Worm (Caenorhabditis elegans): ENCODE results near the gene lys-8.
A peak's percentile ranks its signal among the peaks of the same experiment; 100 is the strongest.

Gene lys-8

ce11 chrII:5603194-5603593 is 17.2 kb downstream of the lys-8 start, which contains the start of gene C17G10.6:
Gene C17G10.6 (minus strand): TSS chrII:5603294.
- TF ChIP-seq ceh-16 (tag; optimal IDR thresholded peaks at IDR 0.05) (no peak), nhr-23 (tag; optimal IDR thresholded peaks at IDR 0.05) (no peak), lsy-12 (tag; optimal IDR thresholded peaks at IDR 0.05) (no peak), ztf-4 (tag; optimal IDR thresholded peaks at IDR 0.05) (no peak), aly-2 (tag; optimal IDR thresholded peaks at IDR 0.05) (no peak), mdl-1 (tag; optimal IDR thresholded peaks at IDR 0.05) (no peak), ceh-82 (tag; optimal IDR thresholded peaks at IDR 0.05) (no peak), egl-27 (tag; optimal IDR thresholded peaks at IDR 0.05) (no peak), snpc-4 (tag; optimal IDR thresholded peaks at IDR 0.05) (no peak), unc-62 (GFP tag; optimal IDR thresholded peaks at IDR 0.05) (no peak), mml-1 (tag; optimal IDR thresholded peaks at IDR 0.05) (no peak), fkh-10 (GFP tag; optimal IDR thresholded peaks at IDR 0.05) (no peak), lin-39 (tag; optimal IDR thresholded peaks at IDR 0.05) (no peak), zag-1 (tag; optimal IDR thresholded peaks at IDR 0.05) (no peak), hmg-11 (tag; optimal IDR thresholded peaks at IDR 0.05) (no peak)

- TF ChIP-seq nhr-11 (tag; optimal IDR thresholded peaks at IDR 0.05) = no peak
- no peak for TF ChIP-seq zag-1 (tag; optimal IDR thresholded peaks at IDR 0.05)
- no peak for TF ChIP-seq aly-2 (tag; optimal IDR thresholded peaks at IDR 0.05)
- no peak for TF ChIP-seq ceh-9 (tag; optimal IDR thresholded peaks at IDR 0.05)
- TF ChIP-seq lin-15B (tag; optimal IDR thresholded peaks at IDR 0.05) = no peak
- no peak for TF ChIP-seq ama-1 (optimal IDR thresholded peaks at IDR 0.05)
- TF ChIP-seq ceh-82 (tag; optimal IDR thresholded peaks at IDR 0.05) = no peak
- no peak for TF ChIP-seq sea-2 (GFP tag; optimal IDR thresholded peaks at IDR 0.05)
- TF ChIP-seq nhr-25 (tag; optimal IDR thresholded peaks at IDR 0.05) = no peak
- TF ChIP-seq egl-5 (tag; optimal IDR thresholded peaks at IDR 0.05) = no peak
- TF ChIP-seq nhr-43 (tag; optimal IDR thresholded peaks at IDR 0.05; ENCODE audit: poor library complexity, severe bottlenecking) = no peak
- no peak for TF ChIP-seq ztf-4 (tag; optimal IDR thresholded peaks at IDR 0.05)
- no peak for TF ChIP-seq elt-1 (tag; optimal IDR thresholded peaks at IDR 0.05)
- no peak for TF ChIP-seq nhr-23 (tag; optimal IDR thresholded peaks at IDR 0.05)
- TF ChIP-seq nfya-1 (tag; optimal IDR thresholded peaks at IDR 0.05; ENCODE audit: insufficient read depth) = no peak
- no peak for TF ChIP-seq nhr-77 (tag; optimal IDR thresholded peaks at IDR 0.05)
- TF ChIP-seq mml-1 (tag; optimal IDR thresholded peaks at IDR 0.05) = no peak
- no peak for TF ChIP-seq ceh-28 (tag; optimal IDR thresholded peaks at IDR 0.05)
- TF ChIP-seq fkh-2 (tag; optimal IDR thresholded peaks at IDR 0.05) = no peak
Measured at ce11 chrII:5604441-5604840, 18.5 kb downstream of the lys-8 start.

- TF ChIP-seq lsy-12 (tag; optimal IDR thresholded peaks at IDR 0.05) = peak; percentile 5
- TF ChIP-seq tbx-2 (tag; optimal IDR thresholded peaks at IDR 0.05) = peak; percentile 39
- peak; percentile 94 for TF ChIP-seq nhr-23 (tag; optimal IDR thresholded peaks at IDR 0.05)
- TF ChIP-seq ceh-16 (tag; optimal IDR thresholded peaks at IDR 0.05) = no peak
- TF ChIP-seq ceh-82 (tag; optimal IDR thresholded peaks at IDR 0.05) = no peak
- TF ChIP-seq nhr-25 (tag; optimal IDR thresholded peaks at IDR 0.05) = peak; percentile 85
- TF ChIP-seq eor-1 (tag; optimal IDR thresholded peaks at IDR 0.05) = no peak
- no peak for TF ChIP-seq egl-27 (tag; optimal IDR thresholded peaks at IDR 0.05)
- peak; percentile 48 for TF ChIP-seq nhr-76 (tag; optimal IDR thresholded peaks at IDR 0.05)
- no peak for TF ChIP-seq hmg-11 (tag; optimal IDR thresholded peaks at IDR 0.05)
- TF ChIP-seq unc-62 (GFP tag; optimal IDR thresholded peaks at IDR 0.05) = peak; percentile 93
- no peak for TF ChIP-seq ztf-11 (tag; optimal IDR thresholded peaks at IDR 0.05)
- TF ChIP-seq nhr-43 (tag; optimal IDR thresholded peaks at IDR 0.05; ENCODE audit: poor library complexity, severe bottlenecking) = peak; percentile 90
- peak; percentile 93 to 96 (median 93) for TF ChIP-seq elt-3 (tag; optimal IDR thresholded peaks at IDR 0.05)
- TF ChIP-seq ama-1 (optimal IDR thresholded peaks at IDR 0.05) = no peak
- peak; percentile 40 for TF ChIP-seq R02D3.7 (tag; optimal IDR thresholded peaks at IDR 0.05)
- peak; percentile 89 for TF ChIP-seq elt-2 (tag; optimal IDR thresholded peaks at IDR 0.05)
- TF ChIP-seq daf-12 (tag; optimal IDR thresholded peaks at IDR 0.05) = no peak
- peak; percentile 23 for TF ChIP-seq mdl-1 (tag; optimal IDR thresholded peaks at IDR 0.05)
- TF ChIP-seq zag-1 (tag; optimal IDR thresholded peaks at IDR 0.05) = no peak
- TF ChIP-seq ceh-9 (tag; optimal IDR thresholded peaks at IDR 0.05) = no peak
- TF ChIP-seq ceh-28 (tag; optimal IDR thresholded peaks at IDR 0.05) = peak; percentile 80
- TF ChIP-seq nhr-77 (tag; optimal IDR thresholded peaks at IDR 0.05) = peak; percentile 22
- TF ChIP-seq elt-1 (tag; optimal IDR thresholded peaks at IDR 0.05) = peak; percentile 72
Measured at ce11 chrII:5605538-5605945, 19.6 kb downstream of the lys-8 start.

ce11 chrII:5607756-5608155 is 21.8 kb downstream of the lys-8 start, which contains the start of gene C17G10.7:
Gene C17G10.7 (minus strand): TSS chrII:5607856.
- TF ChIP-seq lin-39 (tag; optimal IDR thresholded peaks at IDR 0.05) = no peak
- TF ChIP-seq nhr-11 (tag; optimal IDR thresholded peaks at IDR 0.05) = no peak
- TF ChIP-seq ztf-11 (tag; optimal IDR thresholded peaks at IDR 0.05) = no peak
- TF ChIP-seq fkh-2 (tag; optimal IDR thresholded peaks at IDR 0.05) = no peak
- no peak for TF ChIP-seq fos-1 (tag; optimal IDR thresholded peaks at IDR 0.05)
- TF ChIP-seq unc-39 (tag; optimal IDR thresholded peaks at IDR 0.05) = no peak
- TF ChIP-seq pha-4 (tag; optimal IDR thresholded peaks at IDR 0.05) = no peak
- TF ChIP-seq ceh-9 (tag; optimal IDR thresholded peaks at IDR 0.05) = no peak
- no peak for TF ChIP-seq skn-1 (tag; optimal IDR thresholded peaks at IDR 0.05)
- TF ChIP-seq mdl-1 (tag; optimal IDR thresholded peaks at IDR 0.05) = no peak
- no peak for TF ChIP-seq nhr-28 (tag; optimal IDR thresholded peaks at IDR 0.05)
- TF ChIP-seq ZK546.5 (tag; optimal IDR thresholded peaks at IDR 0.05) = no peak
- no peak for TF ChIP-seq elt-3 (tag; optimal IDR thresholded peaks at IDR 0.05)
- TF ChIP-seq hmg-11 (tag; optimal IDR thresholded peaks at IDR 0.05) = no peak
- no peak for TF ChIP-seq nhr-237 (tag; optimal IDR thresholded peaks at IDR 0.05)
- TF ChIP-seq nhr-67 (tag; optimal IDR thresholded peaks at IDR 0.05) = no peak
- no peak for TF ChIP-seq nhr-77 (tag; optimal IDR thresholded peaks at IDR 0.05)
- no peak for TF ChIP-seq ceh-82 (tag; optimal IDR thresholded peaks at IDR 0.05)
